Worm (Caenorhabditis elegans) whole organism, L1 larva: Measurements from ENCODE around the gene T28F3.9.
A peak's percentile ranks its signal among the peaks of the same experiment; 100 is the strongest.

Experiments used
- C04F5.9 ChIP-seq: sonication (generic microtip); optimal IDR thresholded peaks from 2 replicates; lab custom pipeline; 2016; ENCODE audit warnings: missing genetic modification characterization, missing compliant biosample characterization
- C16A3.4 ChIP-seq: fragments of 150-350 bp; optimal IDR thresholded peaks from 2 replicates; lab custom pipeline; 2014; ENCODE audit warnings: missing biosample characterization, missing genetic modification characterization
- F16B12.6 ChIP-seq: fragments of 150-350 bp; optimal IDR thresholded peaks from 2 replicates; lab custom pipeline; 2014; ENCODE audit warnings: missing biosample characterization, missing genetic modification characterization
- aha-1 ChIP-seq: fragments of 150-350 bp; optimal IDR thresholded peaks from 2 replicates; lab custom pipeline; 2014; ENCODE audit warnings: missing biosample characterization, missing genetic modification characterization
- aly-2 ChIP-seq: fragments of 150-350 bp; optimal IDR thresholded peaks from 2 replicates; lab custom pipeline; 2014; ENCODE audit warnings: missing biosample characterization, missing genetic modification characterization
- ama-1 ChIP-seq: fragments of 150-350 bp; optimal IDR thresholded peaks from 2 replicates; lab custom pipeline; 2014
- blmp-1 ChIP-seq: fragments of 150-350 bp; optimal IDR thresholded peaks from 2 replicates; lab custom pipeline; 2014; ENCODE audit warnings: missing biosample characterization, missing genetic modification characterization
- ceh-82 ChIP-seq, 3 experiments: fragments of 150-350 bp in 1 of 3; sonication (generic microtip) in 2 of 3; optimal IDR thresholded peaks; 2 replicates each; lab custom pipeline; 2014 to 2017; ENCODE audit warnings: missing biosample characterization in 3 of 3, missing genetic modification characterization in 3 of 3
- dpl-1 ChIP-seq, 3 experiments: fragments of 150-350 bp in 2 of 3; sonication (generic microtip) in 1 of 3; optimal IDR thresholded peaks; 2 replicates each; lab custom pipeline; 2014 to 2017; ENCODE audit warnings: missing biosample characterization in 3 of 3, missing genetic modification characterization in 3 of 3, missing genetic modification reagents in 3 of 3
- dsc-1 ChIP-seq: sonication (generic microtip); optimal IDR thresholded peaks from 2 replicates; lab custom pipeline; 2016; ENCODE audit warnings: mild to moderate bottlenecking, missing genetic modification characterization, missing compliant biosample characterization
- efl-1 ChIP-seq, 4 experiments: fragments of 150-350 bp; optimal IDR thresholded peaks in 3 of 4; peaks in 1 of 4; 1 replicate in 1 of 4; 2 replicates in 3 of 4; lab custom pipeline; 2014; ENCODE audit warnings: missing biosample characterization in 2 of 4, missing genetic modification characterization in 2 of 4, missing genetic modification reagents in 2 of 4
- efl-3 ChIP-seq: fragments of 200-800 bp; sonication (Bioruptor generic); optimal IDR thresholded peaks from 2 replicates; lab custom pipeline; 2018; ENCODE audit warnings: mild to moderate bottlenecking, missing genetic modification characterization, missing compliant biosample characterization
- elt-3 ChIP-seq, 6 experiments: fragments of 150-350 bp in 1 of 6; sonication (generic microtip); optimal IDR thresholded peaks; 2 replicates each; lab custom pipeline; 2017 to 2018; ENCODE audit warnings: missing biosample characterization in 6 of 6, missing genetic modification characterization in 6 of 6, inconsistent platforms in 1 of 6
- fkh-10 ChIP-seq: sonication (generic microtip); optimal IDR thresholded peaks from 2 replicates; lab custom pipeline; 2017; ENCODE audit warnings: missing biosample characterization, missing genetic modification reagents, missing genetic modification characterization
- fos-1 ChIP-seq: fragments of 150-350 bp; optimal IDR thresholded peaks from 2 replicates; lab custom pipeline; 2014; ENCODE audit warnings: missing biosample characterization, missing genetic modification characterization
- hlh-17 ChIP-seq: fragments of 200-800 bp; sonication (Bioruptor generic); optimal IDR thresholded peaks from 2 replicates; lab custom pipeline; 2018; ENCODE audit warnings: missing genetic modification characterization, mild to moderate bottlenecking, missing compliant biosample characterization, moderate library complexity, borderline replicate concordance
- hlh-4 ChIP-seq: sonication (generic microtip); optimal IDR thresholded peaks from 2 replicates; lab custom pipeline; 2016; ENCODE audit warnings: mild to moderate bottlenecking, missing genetic modification characterization, missing compliant biosample characterization
- hpl-2 ChIP-seq: fragments of 150-350 bp; optimal IDR thresholded peaks from 2 replicates; lab custom pipeline; 2014; ENCODE audit warnings: missing biosample characterization, missing genetic modification reagents, missing genetic modification characterization
- isw-1 ChIP-seq: fragments of 200-800 bp; sonication (Bioruptor generic); IDR thresholded peaks from 2 replicates; pipeline ENCODE4 v1.3.6; 2022; ENCODE audit warnings: missing genetic modification characterization, missing compliant biosample characterization
- lin-15B ChIP-seq: fragments of 150-350 bp; sonication (generic microtip); optimal IDR thresholded peaks from 3 replicates; lab custom pipeline; 2014; ENCODE audit warnings: missing biosample characterization, missing genetic modification characterization
- lin-35 ChIP-seq, 2 experiments: fragments of 150-350 bp; optimal IDR thresholded peaks; 2 replicates each; lab custom pipeline; 2014; ENCODE audit warnings: missing biosample characterization in 2 of 2, missing genetic modification characterization in 2 of 2, missing genetic modification reagents in 2 of 2
- lin-39 ChIP-seq: fragments of 150-350 bp; optimal IDR thresholded peaks from 2 replicates; lab custom pipeline; 2014; ENCODE audit warnings: missing biosample characterization, missing genetic modification reagents, missing genetic modification characterization
- lir-3 ChIP-seq: sonication (generic microtip); optimal IDR thresholded peaks from 2 replicates; lab custom pipeline; 2016; ENCODE audit warnings: mild to moderate bottlenecking, missing genetic modification characterization, moderate library complexity, missing compliant biosample characterization; ENCODE audit not compliant: poor library complexity
- lsy-2 ChIP-seq, 2 experiments: fragments of 150-350 bp; optimal IDR thresholded peaks; 2 replicates each; lab custom pipeline; 2014; ENCODE audit warnings: missing biosample characterization in 2 of 2, missing genetic modification characterization in 2 of 2
- mab-9 ChIP-seq: fragments of 200-800 bp; sonication (Bioruptor generic); IDR thresholded peaks from 2 replicates; pipeline ENCODE4 v1.3.6; 2022; ENCODE audit warnings: missing genetic modification reagents, missing genetic modification characterization, missing compliant biosample characterization
- mdl-1 ChIP-seq, 2 experiments: fragments of 150-350 bp; optimal IDR thresholded peaks; 2 replicates each; lab custom pipeline; 2014 to 2017; ENCODE audit warnings: missing biosample characterization in 2 of 2, missing genetic modification characterization in 2 of 2, inconsistent platforms in 1 of 2
- mep-1 ChIP-seq: fragments of 150-350 bp; optimal IDR thresholded peaks from 2 replicates; lab custom pipeline; 2014; ENCODE audit warnings: missing biosample characterization, missing genetic modification characterization
- nhr-11 ChIP-seq: fragments of 150-350 bp; optimal IDR thresholded peaks from 2 replicates; lab custom pipeline; 2014; ENCODE audit warnings: missing biosample characterization, missing genetic modification characterization
- nhr-12 ChIP-seq: sonication (generic microtip); optimal IDR thresholded peaks from 2 replicates; lab custom pipeline; 2017; ENCODE audit warnings: missing biosample characterization, missing genetic modification characterization
- nhr-19 ChIP-seq: fragments of 200-800 bp; sonication (Bioruptor generic); conservative IDR thresholded peaks from 2 replicates; pipeline ENCODE4 v1.3.6; 2022; ENCODE audit warnings: missing genetic modification characterization, missing compliant biosample characterization
- nhr-20 ChIP-seq: sonication (generic microtip); optimal IDR thresholded peaks from 2 replicates; lab custom pipeline; 2016; ENCODE audit warnings: mild to moderate bottlenecking, missing genetic modification characterization, missing compliant biosample characterization
- nhr-47 ChIP-seq: sonication (generic microtip); optimal IDR thresholded peaks from 2 replicates; lab custom pipeline; 2016; ENCODE audit warnings: mild to moderate bottlenecking, missing genetic modification characterization, moderate library complexity, missing compliant biosample characterization
- nhr-76 ChIP-seq: sonication (generic microtip); optimal IDR thresholded peaks from 2 replicates; lab custom pipeline; 2017; ENCODE audit warnings: missing biosample characterization, missing genetic modification characterization
- nhr-85 ChIP-seq: sonication (generic microtip); peaks from one replicate; lab custom pipeline; 2016; ENCODE audit warnings: missing genetic modification characterization, inconsistent platforms, missing compliant biosample characterization
- pag-3 ChIP-seq: sonication (generic microtip); optimal IDR thresholded peaks from 2 replicates; lab custom pipeline; 2017; ENCODE audit warnings: missing genetic modification characterization, mild to moderate bottlenecking, missing compliant biosample characterization, antibody characterized with exemption, borderline replicate concordance; ENCODE audit not compliant: insufficient read depth
- rnt-1 ChIP-seq: sonication (generic microtip); optimal IDR thresholded peaks from 2 replicates; lab custom pipeline; 2016; ENCODE audit warnings: mild to moderate bottlenecking, missing genetic modification characterization, moderate library complexity, missing compliant biosample characterization
- skn-1 ChIP-seq: fragments of 150-350 bp; optimal IDR thresholded peaks from 2 replicates; lab custom pipeline; 2014; ENCODE audit warnings: missing biosample characterization, missing genetic modification characterization
- sox-4 ChIP-seq: sonication (generic microtip); optimal IDR thresholded peaks from 2 replicates; lab custom pipeline; 2016; ENCODE audit warnings: missing genetic modification characterization, missing compliant biosample characterization
- sptf-1 ChIP-seq: fragments of 150-350 bp; optimal IDR thresholded peaks from 2 replicates; lab custom pipeline; 2014; ENCODE audit warnings: missing biosample characterization, missing genetic modification characterization
- swsn-7 ChIP-seq: sonication (generic microtip); optimal IDR thresholded peaks from 2 replicates; lab custom pipeline; 2016; ENCODE audit warnings: missing genetic modification characterization, missing compliant biosample characterization
- tbx-2 ChIP-seq: sonication (generic microtip); optimal IDR thresholded peaks from 2 replicates; lab custom pipeline; 2016; ENCODE audit warnings: missing genetic modification characterization, missing compliant biosample characterization
- tlp-1 ChIP-seq: fragments of 150-350 bp; optimal IDR thresholded peaks from 2 replicates; lab custom pipeline; 2014; ENCODE audit warnings: missing biosample characterization, missing genetic modification characterization
- unc-130 ChIP-seq: fragments of 150-350 bp; optimal IDR thresholded peaks from 2 replicates; lab custom pipeline; 2017; ENCODE audit warnings: missing biosample characterization, missing genetic modification characterization, inconsistent platforms
- unc-30 ChIP-seq: sonication (generic microtip); optimal IDR thresholded peaks from 2 replicates; lab custom pipeline; 2017; ENCODE audit warnings: missing biosample characterization, missing genetic modification characterization
- xbp-1 ChIP-seq: sonication (generic microtip); optimal IDR thresholded peaks from 2 replicates; lab custom pipeline; 2016; ENCODE audit warnings: missing genetic modification characterization, missing compliant biosample characterization
- zag-1 ChIP-seq: fragments of 150-350 bp; optimal IDR thresholded peaks from 2 replicates; lab custom pipeline; 2014; ENCODE audit warnings: missing biosample characterization, missing genetic modification characterization
- ztf-11 ChIP-seq, 2 experiments: sonication (generic microtip); optimal IDR thresholded peaks; 2 replicates each; lab custom pipeline; 2016 to 2017; ENCODE audit warnings: missing genetic modification characterization in 2 of 2, missing biosample characterization in 1 of 2, missing compliant biosample characterization in 1 of 2

T28F3.9 gene

ce11 chrIV:17267304-17267891 lies 40.9 kb upstream of the T28F3.9 start:
- TF ChIP-seq xbp-1 (tag; lab: Kevin White, UChicago) = no peak
- no peak for TF ChIP-seq mdl-1 (tag; optimal IDR thresholded peaks at IDR 0.05; lab: Kevin White, UChicago)
- no peak for TF ChIP-seq nhr-12 (tag; lab: Kevin White, UChicago)
- no peak for TF ChIP-seq zag-1 (tag; lab: Kevin White, UChicago)
- TF ChIP-seq ceh-82 (tag; optimal IDR thresholded peaks at IDR 0.05; lab: Kevin White, UChicago) = no peak
- TF ChIP-seq nhr-76 = no peak
- no peak for TF ChIP-seq lin-39 (tag; lab: Kevin White, UChicago)
- TF ChIP-seq sox-4 (tag; lab: Kevin White, UChicago) = no peak
- TF ChIP-seq isw-1 (GFP tag; lab: Robert Waterston, UW) = no peak
- TF ChIP-seq fkh-10 (GFP tag; lab: Kevin White, UChicago) = no peak
- TF ChIP-seq hlh-4 (tag; lab: Kevin White, UChicago) = no peak
- no peak for TF ChIP-seq C04F5.9 (tag; lab: Kevin White, UChicago)
- TF ChIP-seq nhr-11 (tag; lab: Kevin White, UChicago) = no peak
- TF ChIP-seq, all 84 proteins: peak for 0

ce11 chrIV:17268069-17268468 lies 40.2 kb upstream of the T28F3.9 start:
- TF ChIP-seq ama-1 (lab: Kevin White, UChicago) (no peak), fos-1 (tag; lab: Kevin White, UChicago) (no peak), aha-1 (tag; lab: Kevin White, UChicago) (no peak), skn-1 (tag; lab: Kevin White, UChicago) (peak; percentile 91)

- TF ChIP-seq tlp-1 (tag; lab: Kevin White, UChicago) = no peak
- no peak for TF ChIP-seq nhr-85 (tag; lab: Kevin White, UChicago)
- TF ChIP-seq lir-3 (tag; lab: Kevin White, UChicago) = no peak
- TF ChIP-seq lin-35 (GFP tag; optimal IDR thresholded peaks at IDR 0.05; lab: Kevin White, UChicago) = peak; percentile 32 to 39
- no peak for TF ChIP-seq mab-9 (GFP tag; lab: Robert Waterston, UW)
- peak; percentile 37 for TF ChIP-seq rnt-1
- TF ChIP-seq tbx-2 = peak; percentile 10
- TF ChIP-seq hlh-17 (GFP tag; lab: Kevin White, UChicago) = no peak
- no peak for TF ChIP-seq lin-39 (tag; lab: Kevin White, UChicago)
- peak; percentile 10 for TF ChIP-seq dsc-1 (tag; lab: Kevin White, UChicago)
- TF ChIP-seq lsy-2 (tag; optimal IDR thresholded peaks at IDR 0.05; lab: Kevin White, UChicago) = peak in 1 of 2 experiments; percentile 64
- TF ChIP-seq ztf-11 (tag; optimal IDR thresholded peaks at IDR 0.05; lab: Kevin White, UChicago) = no peak
- TF ChIP-seq hpl-2 = no peak
- TF ChIP-seq skn-1 (tag; lab: Kevin White, UChicago) = peak; percentile 63
- TF ChIP-seq sox-4 (tag; lab: Kevin White, UChicago) = no peak
- TF ChIP-seq nhr-47 = peak; percentile 38
- TF ChIP-seq hlh-4 (tag; lab: Kevin White, UChicago) = no peak
- no peak for TF ChIP-seq ama-1 (lab: Kevin White, UChicago)
- peak; percentile 1 for TF ChIP-seq nhr-20 (tag; lab: Kevin White, UChicago)
- TF ChIP-seq xbp-1 (tag; lab: Kevin White, UChicago) = peak; percentile 10
- no peak for TF ChIP-seq efl-3 (GFP tag; lab: Kevin White, UChicago)
- TF ChIP-seq blmp-1 (tag; lab: Kevin White, UChicago) = peak; percentile 56
- peak; percentile 46 for TF ChIP-seq swsn-7 (tag; lab: Kevin White, UChicago)
- TF ChIP-seq pag-3 (tag; lab: Kevin White, UChicago) = no peak
- peak in 1 of 3 experiments; percentile 34 for TF ChIP-seq dpl-1 (GFP tag; optimal IDR thresholded peaks at IDR 0.05; lab: Kevin White, UChicago)
- TF ChIP-seq F16B12.6 (tag; lab: Kevin White, UChicago) = peak; percentile 21
- TF ChIP-seq sptf-1 = no peak
- TF ChIP-seq aly-2 (tag; lab: Kevin White, UChicago) = no peak
- TF ChIP-seq fos-1 (tag; lab: Kevin White, UChicago) = peak; percentile 5
- TF ChIP-seq efl-1 (optimal IDR thresholded peaks at IDR 0.05; lab: Kevin White, UChicago) = peak; percentile 47 to 71
- peak; percentile 23 to 37 for TF ChIP-seq efl-1 (GFP tag; optimal IDR thresholded peaks at IDR 0.05 in 1 of 2; lab: Kevin White, UChicago)
- TF ChIP-seq ceh-82 (tag; optimal IDR thresholded peaks at IDR 0.05; lab: Kevin White, UChicago) = peak; percentile 0 to 64 (median 11)
- TF ChIP-seq unc-30 = no peak
- TF ChIP-seq mep-1 = peak; percentile 82
- no peak for TF ChIP-seq unc-130
- no peak for TF ChIP-seq fkh-10 (GFP tag; lab: Kevin White, UChicago)
- no peak for TF ChIP-seq elt-3 (tag; optimal IDR thresholded peaks at IDR 0.05; lab: Kevin White, UChicago)
- no peak for TF ChIP-seq isw-1 (GFP tag; lab: Robert Waterston, UW)
- TF ChIP-seq nhr-19 (GFP tag; lab: Robert Waterston, UW) = no peak
- TF ChIP-seq C16A3.4 (tag; lab: Kevin White, UChicago) = no peak
- no peak for TF ChIP-seq lin-15B (tag; lab: Kevin White, UChicago)
Measured at ce11 chrIV:17268628-17269027, 39.7 kb upstream of the T28F3.9 start.
